Fruit fly (Drosophila melanogaster) whole organism, pupa: ENCODE measurements around the gene PpD3.
A peak's percentile ranks its signal among the peaks of the same experiment; 100 is the strongest.

Source experiments
- CG10348 ChIP-seq: fragments of 200-800 bp; sonication (Bioruptor generic); IDR thresholded peaks from 2 replicates; pipeline ENCODE4 v1.3.6; 2022; ENCODE audit warnings: missing biosample characterization, missing genetic modification characterization
- CG12605 ChIP-seq: fragments of 200-800 bp; sonication (Bioruptor generic); IDR thresholded peaks from 2 replicates; pipeline ENCODE4 v1.3.6; 2022; ENCODE audit warnings: missing biosample characterization, missing genetic modification characterization
- CG13204 ChIP-seq: fragments of 200-800 bp; sonication (Bioruptor generic); optimal IDR thresholded peaks from 2 replicates; lab custom pipeline; 2018; ENCODE audit warnings: missing biosample characterization, mild to moderate bottlenecking, missing genetic modification characterization, moderate library complexity
- CG14655 ChIP-seq: fragments of 200-800 bp; sonication (Bioruptor generic); optimal IDR thresholded peaks from 3 replicates; lab custom pipeline; 2017; ENCODE audit warnings: mild to moderate bottlenecking, missing biosample characterization, missing genetic modification reagents, missing genetic modification characterization
- CG15710 ChIP-seq: fragments of 200-800 bp; sonication (Bioruptor generic); optimal IDR thresholded peaks from 2 replicates; lab custom pipeline; 2018; ENCODE audit warnings: missing biosample characterization, mild to moderate bottlenecking, missing genetic modification characterization, moderate library complexity
- CG17806 ChIP-seq: fragments of 200-800 bp; sonication (Bioruptor generic); optimal IDR thresholded peaks from 2 replicates; lab custom pipeline; 2018; ENCODE audit warnings: missing biosample characterization, mild to moderate bottlenecking, missing genetic modification characterization, moderate library complexity
- CG32121 ChIP-seq: fragments of 200-800 bp; sonication (Bioruptor generic); IDR thresholded peaks from 2 replicates; pipeline ENCODE4 v1.3.6; 2022; ENCODE audit warnings: missing biosample characterization, missing genetic modification characterization
- CG34367 ChIP-seq: fragments of 200-800 bp; sonication (Bioruptor generic); optimal IDR thresholded peaks from 2 replicates; lab custom pipeline; 2018; ENCODE audit warnings: missing biosample characterization, mild to moderate bottlenecking, missing genetic modification characterization
- CG4496 ChIP-seq: fragments of 200-800 bp; sonication (Bioruptor generic); IDR thresholded peaks from 3 replicates; pipeline ENCODE4 v1.3.6; 2022; ENCODE audit warnings: missing biosample characterization, missing genetic modification characterization
- CG8159 ChIP-seq: fragments of 200-800 bp; sonication (Bioruptor generic); optimal IDR thresholded peaks from 3 replicates; lab custom pipeline; 2018; ENCODE audit warnings: missing biosample characterization, mild to moderate bottlenecking, missing genetic modification characterization, moderate library complexity
- CG8301 ChIP-seq: fragments of 200-800 bp; sonication (Bioruptor generic); optimal IDR thresholded peaks from 2 replicates; lab custom pipeline; 2018; ENCODE audit warnings: missing biosample characterization, mild to moderate bottlenecking, missing genetic modification characterization
- CG9948 ChIP-seq: fragments of 200-800 bp; sonication (Bioruptor generic); optimal IDR thresholded peaks from 2 replicates; lab custom pipeline; 2018; ENCODE audit warnings: missing biosample characterization, mild to moderate bottlenecking, missing genetic modification characterization, moderate library complexity
- D1 ChIP-seq: fragments of 200-800 bp; sonication (Bioruptor generic); optimal IDR thresholded peaks from 2 replicates; lab custom pipeline; 2018; ENCODE audit warnings: missing biosample characterization, mild to moderate bottlenecking, missing genetic modification characterization, moderate library complexity
- EcR ChIP-seq: fragments of 200-800 bp; sonication (Bioruptor generic); optimal IDR thresholded peaks from 3 replicates; lab custom pipeline; 2019; ENCODE audit warnings: missing biosample characterization, missing genetic modification characterization, mild to moderate bottlenecking, moderate library complexity, missing genetic modification reagents
- Ets98B ChIP-seq: fragments of 200-800 bp; sonication (Bioruptor generic); IDR thresholded peaks from 2 replicates; pipeline ENCODE4 v1.3.6; 2022; ENCODE audit warnings: missing biosample characterization, missing genetic modification characterization
- Pif1A ChIP-seq: fragments of 200-800 bp; sonication (Bioruptor generic); optimal IDR thresholded peaks from 3 replicates; lab custom pipeline; 2016; ENCODE audit warnings: missing biosample characterization, missing genetic modification characterization
- Pif1B ChIP-seq: fragments of 200-800 bp; sonication (Bioruptor generic); optimal IDR thresholded peaks from 3 replicates; lab custom pipeline; 2016; ENCODE audit warnings: missing biosample characterization, missing genetic modification characterization
- Snoo ChIP-seq: fragments of 200-800 bp; sonication (Bioruptor generic); optimal IDR thresholded peaks from 3 replicates; lab custom pipeline; 2017; ENCODE audit warnings: missing biosample characterization, mild to moderate bottlenecking, missing genetic modification characterization, inconsistent platforms
- fd96Ca ChIP-seq: fragments of 200-800 bp; sonication (Bioruptor generic); IDR thresholded peaks from 3 replicates; pipeline ENCODE4 v1.3.6; 2022; ENCODE audit warnings: missing biosample characterization, missing genetic modification characterization
- gl ChIP-seq: fragments of 200-800 bp; sonication (Bioruptor generic); optimal IDR thresholded peaks from 2 replicates; lab custom pipeline; 2018; ENCODE audit warnings: missing biosample characterization, mild to moderate bottlenecking, missing genetic modification characterization
- rn ChIP-seq: fragments of 200-800 bp; sonication (Bioruptor generic); IDR thresholded peaks from 2 replicates; pipeline ENCODE4 v1.3.6; 2022; ENCODE audit warnings: missing biosample characterization, missing genetic modification characterization

The PpD3 gene

DNA sequence ATGACTTTTGCATAAGTTTGCCTTT lies at the start of gene PpD3:
Gene PpD3, plus strand, starts transcription at position 1 of the 25 bp plus-strand sequence.
- TF ChIP-seq Pif1B (GFP tag; lab: Kevin White, UChicago): no peak
- no peak for TF ChIP-seq Snoo (tag; lab: Kevin White, UChicago)
- no peak for TF ChIP-seq Pif1A (GFP tag; lab: Kevin White, UChicago)
- TF ChIP-seq CG15710 (tag; lab: Kevin White, UChicago): no peak
- no peak for TF ChIP-seq CG8301 (tag; lab: Kevin White, UChicago)
- no peak for TF ChIP-seq gl (tag; lab: Kevin White, UChicago)
- TF ChIP-seq CG9948 (tag; lab: Kevin White, UChicago): no peak
- TF ChIP-seq rn (GFP tag; lab: Robert Waterston, UW): no peak
- TF ChIP-seq, all 21 proteins: peak for 0

DNA sequence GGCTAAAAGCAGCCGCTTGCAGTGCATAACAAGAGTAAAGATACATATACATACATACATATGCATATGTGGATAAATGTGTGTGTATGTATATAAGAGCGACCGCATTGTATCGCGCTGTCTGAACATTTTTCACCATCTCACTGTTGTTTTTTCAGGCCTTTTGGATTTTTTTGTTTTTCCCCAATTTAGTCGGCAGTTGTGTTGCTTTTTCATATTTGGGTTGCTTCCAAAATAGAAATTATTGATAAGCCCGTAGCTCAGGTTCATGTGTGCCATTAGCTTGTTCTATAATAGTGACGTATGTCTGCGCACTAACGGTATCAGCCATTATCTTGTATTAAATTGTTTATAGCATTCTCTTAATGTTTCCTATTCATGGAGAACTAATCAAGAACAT lies 47.2 kb upstream of the PpD3 start:
- TF ChIP-seq rn (GFP tag; lab: Robert Waterston, UW) (no peak), Pif1B (GFP tag; lab: Kevin White, UChicago) (no peak), fd96Ca (GFP tag; lab: Robert Waterston, UW) (no peak), CG15710 (tag; lab: Kevin White, UChicago) (no peak), CG14655 (no peak), CG8159 (tag; lab: Kevin White, UChicago) (no peak), Snoo (tag; lab: Kevin White, UChicago) (no peak), CG4496 (GFP tag; lab: Robert Waterston, UW) (no peak), CG9948 (tag; lab: Kevin White, UChicago) (no peak), D1 (no peak), CG34367 (tag; lab: Kevin White, UChicago) (no peak), CG32121 (GFP tag; lab: Robert Waterston, UW) (no peak), gl (tag; lab: Kevin White, UChicago) (no peak), Ets98B (GFP tag; lab: Robert Waterston, UW) (no peak)

DNA sequence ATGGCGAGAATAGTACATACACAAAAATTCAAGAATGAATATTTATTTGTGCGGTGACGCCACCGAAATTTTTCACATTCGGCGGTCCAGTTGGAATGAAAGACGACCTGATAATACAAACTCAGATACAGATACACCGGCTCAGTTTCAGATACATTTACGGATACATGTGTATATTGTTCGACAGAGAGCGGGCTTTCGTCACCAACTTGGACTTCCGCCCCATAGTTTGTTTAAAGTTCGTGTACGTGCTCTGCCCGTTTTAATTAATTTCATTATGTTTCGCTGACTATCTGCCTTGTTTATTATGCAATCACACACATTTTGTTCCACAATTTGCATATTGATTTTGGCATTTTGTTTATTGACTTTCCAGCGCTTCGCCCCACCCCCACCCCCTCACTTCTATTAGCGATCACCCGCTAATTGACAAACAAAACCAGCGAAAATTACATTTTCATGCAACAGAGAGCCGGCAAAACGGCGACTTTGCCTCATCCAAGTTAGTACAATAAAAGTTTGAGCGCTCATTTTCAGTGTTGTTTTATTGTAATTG lies 46.4 kb upstream of the PpD3 start:
- TF ChIP-seq Pif1B (GFP tag; lab: Kevin White, UChicago): no peak
- no peak for TF ChIP-seq CG9948 (tag; lab: Kevin White, UChicago)
- no peak for TF ChIP-seq CG4496 (GFP tag; lab: Robert Waterston, UW)
- no peak for TF ChIP-seq CG8301 (tag; lab: Kevin White, UChicago)
- TF ChIP-seq CG8159 (tag; lab: Kevin White, UChicago): no peak
- no peak for TF ChIP-seq Snoo (tag; lab: Kevin White, UChicago)
- no peak for TF ChIP-seq fd96Ca (GFP tag; lab: Robert Waterston, UW)
- no peak for TF ChIP-seq CG13204
- TF ChIP-seq gl (tag; lab: Kevin White, UChicago): no peak
- TF ChIP-seq D1: no peak
- no peak for TF ChIP-seq CG12605 (GFP tag; lab: Robert Waterston, UW)
- TF ChIP-seq Ets98B (GFP tag; lab: Robert Waterston, UW): no peak
- TF ChIP-seq CG17806 (tag; lab: Kevin White, UChicago): no peak
- no peak for TF ChIP-seq CG34367 (tag; lab: Kevin White, UChicago)
- no peak for TF ChIP-seq CG10348 (GFP tag; lab: Robert Waterston, UW)
- no peak for TF ChIP-seq EcR (GFP tag; lab: Kevin White, UChicago)
- no peak for TF ChIP-seq CG32121 (GFP tag; lab: Robert Waterston, UW)
- TF ChIP-seq CG14655: no peak
- no peak for TF ChIP-seq Pif1A (GFP tag; lab: Kevin White, UChicago)
- no peak for TF ChIP-seq CG15710 (tag; lab: Kevin White, UChicago)
- TF ChIP-seq, all 21 proteins: peak for 0

DNA sequence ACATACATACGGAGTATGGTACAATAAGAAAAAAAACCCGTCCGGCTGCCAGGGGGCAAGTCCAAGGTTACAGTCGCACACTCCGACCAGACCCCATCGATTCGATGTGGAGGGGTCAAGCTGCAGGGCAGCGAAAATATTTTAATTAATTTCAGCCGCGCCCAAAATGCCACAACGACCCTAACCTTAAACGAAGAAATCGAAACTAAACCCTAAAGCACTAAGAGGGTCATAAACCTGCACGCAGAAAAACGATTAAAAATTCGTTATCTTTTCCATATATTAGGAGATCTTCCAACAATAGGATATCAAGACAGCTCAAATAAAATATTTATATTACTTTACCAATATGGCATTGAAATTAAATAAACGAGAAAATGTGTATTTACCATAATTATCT lies 45.8 kb upstream of the PpD3 start:
- TF ChIP-seq Pif1B (GFP tag; lab: Kevin White, UChicago): no peak
- TF ChIP-seq CG14655: no peak
- TF ChIP-seq CG4496 (GFP tag; lab: Robert Waterston, UW): no peak
- peak; percentile 30 for TF ChIP-seq EcR (GFP tag; lab: Kevin White, UChicago)
- TF ChIP-seq D1: no peak

DNA sequence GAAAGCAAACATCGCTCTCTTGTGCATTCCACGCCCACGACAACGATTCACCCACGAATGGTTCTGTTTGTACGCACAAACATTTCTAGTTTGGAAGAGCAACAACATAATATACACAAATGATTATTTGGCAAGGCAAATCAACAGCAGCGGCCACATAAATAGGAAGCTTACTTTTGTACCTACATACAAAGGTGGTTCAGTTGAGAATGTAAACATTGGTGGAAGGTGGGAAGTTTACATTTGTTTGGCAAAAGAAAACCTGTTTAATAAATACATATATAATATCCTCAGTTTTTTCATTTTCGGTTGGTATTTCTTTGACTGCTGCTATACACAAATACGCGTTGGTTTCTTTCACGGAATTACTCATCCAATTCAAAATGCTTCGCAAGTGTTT lies 45.1 kb upstream of the PpD3 start:
- TF ChIP-seq Pif1B (GFP tag; lab: Kevin White, UChicago) (peak; percentile 37), CG8159 (tag; lab: Kevin White, UChicago) (peak; percentile 33), fd96Ca (GFP tag; lab: Robert Waterston, UW) (no peak), CG32121 (GFP tag; lab: Robert Waterston, UW) (no peak), CG17806 (tag; lab: Kevin White, UChicago) (peak; percentile 38), CG15710 (tag; lab: Kevin White, UChicago) (peak; percentile 12), rn (GFP tag; lab: Robert Waterston, UW) (no peak), CG34367 (tag; lab: Kevin White, UChicago) (peak; percentile 7), CG12605 (GFP tag; lab: Robert Waterston, UW) (no peak), CG8301 (tag; lab: Kevin White, UChicago) (peak; percentile 71), Snoo (tag; lab: Kevin White, UChicago) (peak; percentile 27), CG9948 (tag; lab: Kevin White, UChicago) (peak; percentile 30), D1 (no peak), Ets98B (GFP tag; lab: Robert Waterston, UW) (no peak), CG4496 (GFP tag; lab: Robert Waterston, UW) (no peak), EcR (GFP tag; lab: Kevin White, UChicago) (no peak), Pif1A (GFP tag; lab: Kevin White, UChicago) (no peak), CG10348 (GFP tag; lab: Robert Waterston, UW) (no peak), gl (tag; lab: Kevin White, UChicago) (no peak), CG13204 (no peak), CG14655 (peak; percentile 67)

DNA sequence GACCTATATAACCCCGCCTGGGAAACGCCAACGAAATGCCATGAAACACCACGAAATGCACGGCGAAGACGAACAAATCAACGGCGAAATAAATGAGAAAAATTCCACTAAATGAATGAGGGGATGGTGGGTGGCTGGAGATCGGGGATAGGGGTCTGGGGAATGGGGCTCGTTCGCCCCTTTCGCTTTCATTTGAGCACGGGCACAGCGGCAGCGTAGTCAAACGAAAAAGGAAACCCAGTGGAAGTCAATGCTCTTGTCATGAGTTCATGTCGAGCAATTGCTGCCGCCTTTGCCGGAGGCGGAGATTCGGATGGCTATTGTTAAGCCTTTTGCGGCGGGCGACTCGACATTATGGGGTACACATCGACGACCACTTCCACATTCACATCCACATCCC lies 44.4 kb upstream of the PpD3 start:
- no peak for TF ChIP-seq CG8159 (tag; lab: Kevin White, UChicago)
- TF ChIP-seq EcR (GFP tag; lab: Kevin White, UChicago): peak; percentile 68
- no peak for TF ChIP-seq Snoo (tag; lab: Kevin White, UChicago)
- no peak for TF ChIP-seq CG12605 (GFP tag; lab: Robert Waterston, UW)
- TF ChIP-seq gl (tag; lab: Kevin White, UChicago): no peak
- no peak for TF ChIP-seq CG34367 (tag; lab: Kevin White, UChicago)
- TF ChIP-seq CG15710 (tag; lab: Kevin White, UChicago): no peak
